Fruit fly (Drosophila melanogaster) whole organism, prepupa: ENCODE data around the gene beat-IIb.

Experiments used
- CG10669 ChIP-seq: fragments of 200-800 bp; sonication (Bioruptor generic); optimal IDR thresholded peaks from 3 replicates; lab custom pipeline; 2018; ENCODE audit warnings: missing biosample characterization, mild to moderate bottlenecking, missing genetic modification characterization, moderate library complexity
- CG11902 ChIP-seq: fragments of 200-800 bp; sonication (Bioruptor generic); optimal IDR thresholded peaks from 3 replicates; lab custom pipeline; 2016; ENCODE audit warnings: missing biosample characterization, missing genetic modification characterization
- CG16779 ChIP-seq: fragments of 200-800 bp; sonication (Bioruptor generic); optimal IDR thresholded peaks from 3 replicates; lab custom pipeline; 2017; ENCODE audit warnings: missing biosample characterization, mild to moderate bottlenecking, missing genetic modification characterization
- Eip93F ChIP-seq: fragments of 200-800 bp; sonication (Bioruptor generic); optimal IDR thresholded peaks from 2 replicates; lab custom pipeline; 2016; ENCODE audit warnings: missing biosample characterization, mild to moderate bottlenecking, missing genetic modification characterization
- Gug ChIP-seq: fragments of 200-800 bp; sonication (Bioruptor generic); IDR thresholded peaks from 2 replicates; pipeline ENCODE4 v1.3.6; 2022; ENCODE audit warnings: missing biosample characterization, missing genetic modification characterization
- Sox14 ChIP-seq: fragments of 200-800 bp; sonication (Bioruptor generic); optimal IDR thresholded peaks from 3 replicates; lab custom pipeline; 2016; ENCODE audit warnings: missing biosample characterization, missing genetic modification characterization
- eg ChIP-seq: fragments of 200-800 bp; sonication (Bioruptor generic); IDR thresholded peaks from 3 replicates; pipeline ENCODE4 v1.3.6; 2022; ENCODE audit warnings: missing biosample characterization, missing genetic modification characterization
- fd85E ChIP-seq: fragments of 200-800 bp; sonication (Bioruptor generic); optimal IDR thresholded peaks from 3 replicates; lab custom pipeline; 2016; ENCODE audit warnings: missing biosample characterization, missing genetic modification characterization
- net ChIP-seq: fragments of 200-800 bp; sonication (Bioruptor generic); optimal IDR thresholded peaks from 3 replicates; lab custom pipeline; 2016; ENCODE audit warnings: missing biosample characterization, missing genetic modification characterization

The beat-IIb gene

dm6 chr3R:17192009-17192408 lies 72.8 kb downstream of the beat-IIb start (continued):
- TF ChIP-seq Eip93F (GFP tag; lab: Kevin White, UChicago): no peak
- no peak for TF ChIP-seq fd85E (GFP tag; lab: Kevin White, UChicago)
- no peak for TF ChIP-seq CG16779 (tag; lab: Kevin White, UChicago)
- TF ChIP-seq CG10669: no peak
- no peak for TF ChIP-seq CG11902 (GFP tag; lab: Kevin White, UChicago)
- TF ChIP-seq Gug (GFP tag; lab: Robert Waterston, UW): no peak
- no peak for TF ChIP-seq net (GFP tag; lab: Kevin White, UChicago)
- no peak for TF ChIP-seq Sox14 (GFP tag; lab: Kevin White, UChicago)
- 0 out of 3 replicates have a peak, but pooled peaks have one; percentile 35 for TF ChIP-seq eg (GFP tag; lab: Robert Waterston, UW)
- TF ChIP-seq, all 60 proteins: peak for 6
